Worm (Caenorhabditis elegans): ENCODE measurements around the gene Y69A2AR.50.

Gene Y69A2AR.50

DNA sequence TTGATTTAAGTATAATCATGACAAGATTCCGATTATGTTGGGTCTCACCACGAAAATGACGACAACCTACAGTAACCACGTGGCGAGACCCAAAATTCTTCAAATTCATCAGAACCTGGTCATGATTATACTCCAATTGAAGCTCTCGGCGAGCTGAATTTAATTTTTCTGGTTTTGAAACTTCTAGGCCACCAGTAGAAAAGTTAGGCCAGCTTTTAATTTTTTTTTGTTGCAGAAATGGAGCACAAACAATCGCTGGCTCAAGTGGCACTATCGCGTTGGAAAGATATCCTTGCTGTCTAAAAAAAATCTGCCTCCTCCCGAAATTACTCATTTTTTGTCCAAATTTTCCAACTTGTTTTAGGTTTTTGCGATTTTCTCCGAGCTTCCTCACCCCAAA lies 44.4 kb downstream of the Y69A2AR.50 start:
- TF ChIP-seq mab-5 (tag; optimal IDR thresholded peaks at IDR 0.05) (no peak), Y55F3AM.14 (GFP tag; optimal IDR thresholded peaks at IDR 0.05) (no peak), peb-1 (tag; optimal IDR thresholded peaks at IDR 0.05) (no peak), sem-4 (tag; optimal IDR thresholded peaks at IDR 0.05) (no peak), nhr-129 (tag; optimal IDR thresholded peaks at IDR 0.05) (no peak), lin-11 (tag; optimal IDR thresholded peaks at IDR 0.05) (no peak), ztf-11 (tag; optimal IDR thresholded peaks at IDR 0.05) (no peak), elt-3 (tag; optimal IDR thresholded peaks at IDR 0.05) (no peak), dmd-4 (tag; optimal IDR thresholded peaks at IDR 0.05) (no peak), lsy-2 (tag; optimal IDR thresholded peaks at IDR 0.05) (no peak), ZK546.5 (tag; optimal IDR thresholded peaks at IDR 0.05) (no peak), ztf-4 (tag; optimal IDR thresholded peaks at IDR 0.05) (no peak), gmeb-1 (tag; optimal IDR thresholded peaks at IDR 0.05) (no peak), sma-3 (GFP tag; optimal IDR thresholded peaks at IDR 0.05) (no peak), crh-2 (tag; optimal IDR thresholded peaks at IDR 0.05) (no peak), unc-62 (GFP tag; optimal IDR thresholded peaks at IDR 0.05) (no peak), snpc-4 (tag; optimal IDR thresholded peaks at IDR 0.05) (no peak)

DNA sequence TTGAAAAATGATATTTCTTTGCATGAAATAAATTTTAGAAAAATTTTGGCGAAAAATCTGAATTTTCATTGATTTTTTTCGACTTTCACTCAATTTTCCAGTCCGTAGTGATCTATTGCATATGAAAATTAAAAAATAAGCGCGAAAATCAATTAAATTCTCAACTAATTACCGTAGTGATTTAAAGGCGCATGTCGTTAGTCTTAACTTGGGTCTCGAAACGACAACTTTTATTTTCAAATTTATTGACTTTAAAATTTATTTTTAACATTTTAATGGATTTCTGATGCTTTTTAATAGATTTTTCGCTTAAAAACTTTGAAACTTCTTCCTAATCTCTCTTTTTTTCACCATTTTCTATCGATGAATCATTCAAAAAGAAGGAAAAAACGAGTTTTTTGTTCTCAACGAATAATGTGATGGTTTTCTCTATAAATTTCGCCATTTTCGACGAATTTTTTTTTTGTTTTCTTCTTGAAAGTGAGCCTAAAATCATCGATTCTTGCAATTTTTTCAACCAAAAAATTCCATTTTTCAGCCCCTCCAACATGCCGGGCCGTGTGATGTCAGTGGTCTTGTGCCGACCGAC lies 45.4 kb downstream of the Y69A2AR.50 start, which contains the start of gene vamp-7:
TSS of gene vamp-7 (plus strand) at position 539 of the 589 bp plus-strand sequence.
- TF ChIP-seq nhr-6 (tag; optimal IDR thresholded peaks at IDR 0.05): no peak
- TF ChIP-seq Y55F3AM.14 (GFP tag; optimal IDR thresholded peaks at IDR 0.05): no peak
- peak; percentile 18 for TF ChIP-seq blmp-1 (tag; optimal IDR thresholded peaks at IDR 0.05; ENCODE audit: insufficient read depth)
- TF ChIP-seq nhr-25 (tag; optimal IDR thresholded peaks at IDR 0.05): peak; percentile 42
- TF ChIP-seq nhr-77 (tag; optimal IDR thresholded peaks at IDR 0.05): no peak
- peak; percentile 3 for TF ChIP-seq crh-2 (tag; optimal IDR thresholded peaks at IDR 0.05)
- TF ChIP-seq nhr-21 (tag; optimal IDR thresholded peaks at IDR 0.05): peak; percentile 2
- no peak for TF ChIP-seq zag-1 (tag; optimal IDR thresholded peaks at IDR 0.05)

DNA sequence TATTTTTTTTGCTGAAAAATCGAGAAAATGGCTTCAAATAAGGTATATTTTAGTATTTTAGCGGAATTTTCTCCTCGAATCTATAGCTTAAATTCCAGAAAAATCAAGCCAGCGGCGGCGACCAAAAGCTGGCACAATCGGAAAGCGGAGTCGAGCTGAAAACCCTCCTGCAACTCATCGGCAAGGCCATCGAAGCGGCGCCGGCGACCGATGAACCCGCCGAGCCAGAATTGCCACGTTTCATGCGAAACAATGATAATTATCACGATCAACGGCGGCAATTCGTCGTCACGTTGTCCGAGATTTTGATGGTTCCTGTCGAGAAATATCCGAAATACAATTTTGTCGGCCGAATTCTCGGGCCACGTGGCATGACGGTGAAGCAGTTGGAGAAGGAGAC lies 48.2 kb downstream of the Y69A2AR.50 start, which contains the start of gene Y69A2AR.32:
TSS of gene Y69A2AR.32 (plus strand) at position 28 of the 400 bp plus-strand sequence.
- TF ChIP-seq peb-1 (tag; optimal IDR thresholded peaks at IDR 0.05): no peak
- no peak for TF ChIP-seq ceh-16 (tag; optimal IDR thresholded peaks at IDR 0.05)
- TF ChIP-seq mab-5 (tag; optimal IDR thresholded peaks at IDR 0.05): no peak
- no peak for TF ChIP-seq dmd-4 (tag; optimal IDR thresholded peaks at IDR 0.05)
- TF ChIP-seq ztf-1 (GFP tag; conservative IDR thresholded peaks at IDR 0.05): no peak
- no peak for TF ChIP-seq fos-1 (tag; optimal IDR thresholded peaks at IDR 0.05)
- no peak for TF ChIP-seq R02D3.7 (tag; optimal IDR thresholded peaks at IDR 0.05)
- TF ChIP-seq gmeb-1 (tag; optimal IDR thresholded peaks at IDR 0.05): no peak
- no peak for TF ChIP-seq nhr-237 (tag; optimal IDR thresholded peaks at IDR 0.05)
- no peak for TF ChIP-seq Y55F3AM.14 (GFP tag; optimal IDR thresholded peaks at IDR 0.05)
- TF ChIP-seq zag-1 (tag; optimal IDR thresholded peaks at IDR 0.05): no peak
- no peak for TF ChIP-seq nhr-11 (tag; optimal IDR thresholded peaks at IDR 0.05)
- no peak for TF ChIP-seq nhr-6 (tag; optimal IDR thresholded peaks at IDR 0.05)
- TF ChIP-seq unc-62 (GFP tag; optimal IDR thresholded peaks at IDR 0.05): no peak
- TF ChIP-seq snpc-4 (tag; optimal IDR thresholded peaks at IDR 0.05): no peak
- TF ChIP-seq C34F6.9 (tag; optimal IDR thresholded peaks at IDR 0.05): no peak

DNA sequence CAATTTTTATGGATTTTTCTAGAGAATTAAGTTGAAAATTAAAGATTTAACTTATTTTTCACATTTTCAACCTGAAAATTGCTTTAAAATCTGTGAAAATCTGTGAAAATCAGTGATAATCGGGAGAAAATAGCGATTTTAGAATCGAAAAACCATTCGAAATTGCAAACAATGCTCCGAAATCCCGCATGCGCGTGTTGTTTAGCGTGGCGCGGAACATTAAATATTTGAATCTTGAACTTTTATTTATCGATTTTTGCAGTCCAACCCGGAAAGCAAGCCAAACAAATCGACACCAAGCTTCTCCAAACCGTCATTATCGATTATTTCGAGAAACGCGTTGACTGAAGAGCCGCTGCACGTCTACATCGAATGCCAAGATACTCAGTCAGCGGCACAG lies 48.8 kb downstream of the Y69A2AR.50 start:
- TF ChIP-seq nhr-129 (tag; optimal IDR thresholded peaks at IDR 0.05) (no peak), ama-1 (optimal IDR thresholded peaks at IDR 0.05) (no peak), sma-9 (GFP tag; optimal IDR thresholded peaks at IDR 0.05) (no peak), sma-9 (tag; optimal IDR thresholded peaks at IDR 0.05) (no peak), unc-62 (GFP tag; optimal IDR thresholded peaks at IDR 0.05) (no peak), Y55F3AM.14 (GFP tag; optimal IDR thresholded peaks at IDR 0.05) (no peak), ztf-11 (tag; optimal IDR thresholded peaks at IDR 0.05) (no peak), mab-5 (tag; optimal IDR thresholded peaks at IDR 0.05) (no peak)
